Worm (Caenorhabditis elegans): ENCODE results near the gene clec-183.

The clec-183 gene

ce11 chrIV:9321039-9321851 is 6.6 kb upstream of the clec-183 start, which contains the start of the genes F49C12.12 and vha-17:
F49C12.12 (minus strand) TSS chrIV:9321089.
vha-17 (plus strand) TSS chrIV:9321801.
- no peak for TF ChIP-seq unc-62 (GFP tag; optimal IDR thresholded peaks at IDR 0.05)

DNA sequence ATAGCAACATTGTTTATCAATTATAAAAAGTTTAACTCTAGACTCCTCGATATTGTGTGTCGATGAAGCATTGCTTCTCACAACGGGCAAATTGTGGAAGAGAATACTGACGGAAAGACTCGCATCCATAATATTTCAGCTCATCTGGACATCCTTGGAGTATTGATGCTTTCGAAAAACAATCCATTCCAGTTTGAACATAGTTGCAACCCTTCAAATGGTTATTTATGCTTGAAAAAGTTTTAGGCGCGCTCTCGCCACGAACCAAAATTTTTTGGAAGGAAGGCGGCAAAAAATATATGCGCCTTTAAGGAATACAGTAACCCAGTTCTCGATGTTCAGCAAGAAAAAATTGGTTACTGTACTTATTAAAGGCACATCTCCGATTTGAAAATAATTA is 5.3 kb upstream of the clec-183 start:
- no peak for TF ChIP-seq unc-62 (GFP tag; optimal IDR thresholded peaks at IDR 0.05)

- no peak for TF ChIP-seq unc-62 (GFP tag; optimal IDR thresholded peaks at IDR 0.05)
Observed at ce11 chrIV:9323989-9324506, 3.8 kb upstream of the clec-183 start, which contains the start of the genes nspg-11 and F49C12.15. nspg-11 (minus strand) TSS chrIV:9324089. F49C12.15 (plus strand) TSS chrIV:9324456.

DNA sequence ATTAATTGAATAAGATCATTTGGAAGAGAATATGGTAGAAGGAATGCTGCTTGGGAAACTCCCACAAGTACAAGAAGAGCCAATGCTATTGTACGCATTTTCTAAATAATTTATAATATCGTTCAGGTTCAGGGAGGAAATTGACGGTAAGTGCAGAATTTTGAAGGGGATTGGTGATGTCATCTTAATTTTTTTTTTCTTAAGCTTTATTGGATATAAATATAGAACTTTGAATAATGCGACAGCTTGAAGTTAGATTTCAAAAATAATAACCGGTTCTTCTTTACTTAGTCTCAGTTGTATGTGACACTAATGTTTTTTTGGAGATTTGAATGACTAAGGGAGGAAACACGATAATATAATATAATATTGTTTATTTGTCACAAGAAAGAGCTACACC is 2.9 kb downstream of the clec-183 start, which contains the start of gene nspg-7.1:
Gene nspg-7.1, minus strand, starts transcription at position 101 of the 400 bp plus-strand sequence.
- TF ChIP-seq unc-62 (GFP tag; optimal IDR thresholded peaks at IDR 0.05): no peak

DNA sequence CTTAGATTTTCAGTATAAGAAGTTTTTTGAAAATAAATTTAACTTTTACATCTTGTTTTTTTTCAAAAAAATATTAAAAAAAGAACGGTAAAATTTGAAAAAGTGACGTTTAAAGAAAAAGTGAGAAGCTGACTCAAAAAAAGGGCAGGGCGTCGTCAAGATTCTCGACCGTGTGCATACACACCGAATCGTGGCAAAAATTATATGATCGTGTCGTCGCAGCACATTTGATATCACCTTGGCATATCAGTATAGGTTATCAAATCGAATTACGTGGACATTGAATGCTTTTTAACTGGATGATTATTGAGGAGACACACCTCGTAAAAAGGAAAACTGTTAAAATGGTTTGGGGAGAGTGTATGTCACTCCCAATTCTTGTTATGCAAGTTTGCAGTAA is 5.2 kb downstream of the clec-183 start:
- TF ChIP-seq unc-62 (GFP tag; optimal IDR thresholded peaks at IDR 0.05): no peak

DNA sequence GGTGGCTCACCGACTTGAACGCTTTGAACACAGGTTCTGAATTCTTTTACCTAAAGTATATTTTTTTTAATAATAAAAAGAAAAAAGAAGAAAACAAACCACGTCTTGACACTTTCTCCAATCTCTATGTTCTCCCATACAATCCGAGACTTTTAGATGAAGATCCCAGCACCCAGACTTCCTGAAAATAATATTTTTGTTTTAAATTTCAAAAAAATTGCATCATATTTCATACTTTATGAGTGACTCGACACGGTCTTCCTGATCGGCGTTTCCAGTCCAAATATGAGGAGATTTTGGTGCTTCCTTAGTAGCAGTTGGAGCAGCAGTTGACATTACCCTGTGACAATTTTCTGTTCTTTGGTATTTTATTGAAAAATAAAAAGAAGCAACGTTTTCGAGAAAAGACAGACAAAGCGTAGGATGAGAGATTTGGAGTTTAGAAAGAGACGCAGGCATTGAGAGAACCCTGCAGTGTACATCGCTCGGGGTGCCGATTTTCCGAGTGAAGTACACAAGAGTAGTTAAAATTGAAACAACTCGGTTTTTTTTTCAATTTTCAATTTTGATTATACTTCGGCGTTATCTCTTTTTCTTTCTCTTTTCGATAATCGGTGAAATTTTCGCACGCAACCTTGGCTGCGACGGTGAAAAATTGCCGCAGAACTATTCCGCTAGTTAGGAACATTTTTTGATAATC is 7.9 kb downstream of the clec-183 start, which contains the start of the genes coa-4 and T20D3.14:
Gene coa-4, minus strand, starts transcription at position 51 of the 700 bp plus-strand sequence.
Gene T20D3.14, minus strand, starts transcription at position 358 of the 700 bp plus-strand sequence.
- TF ChIP-seq unc-62 (GFP tag; optimal IDR thresholded peaks at IDR 0.05): no peak

DNA sequence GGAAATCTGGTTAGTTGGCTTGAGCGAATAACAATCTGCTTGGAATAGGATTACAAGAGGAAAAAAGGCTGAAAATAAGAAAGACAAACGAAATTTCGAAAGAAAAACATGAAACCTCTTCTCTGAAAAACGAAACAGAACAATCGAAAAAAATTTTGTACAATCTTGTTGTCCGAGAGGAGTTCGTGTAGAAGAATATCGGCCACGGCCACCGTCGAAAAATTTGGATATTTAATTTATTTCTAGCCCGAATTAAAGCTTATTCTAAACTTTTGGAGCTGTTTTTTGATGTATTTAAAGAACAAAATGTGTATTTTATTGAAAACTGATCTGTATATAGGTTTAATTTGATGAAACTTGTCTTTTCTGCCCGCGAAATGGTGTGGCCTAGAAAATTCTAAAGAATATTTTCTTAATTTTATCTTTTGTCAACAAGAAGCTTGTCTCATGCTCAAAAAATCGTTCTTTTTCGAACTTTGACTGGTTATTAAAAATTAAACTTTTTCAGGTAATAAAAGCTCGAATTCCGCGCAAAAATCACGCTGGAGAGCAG is 8.8 kb downstream of the clec-183 start, which contains the start of gene T20D3.5:
Gene T20D3.5, plus strand, starts transcription at position 503 of the 553 bp plus-strand sequence.
- TF ChIP-seq unc-62 (GFP tag; optimal IDR thresholded peaks at IDR 0.05): no peak

- no peak for TF ChIP-seq unc-62 (GFP tag; optimal IDR thresholded peaks at IDR 0.05)
Observed at ce11 chrIV:9339205-9339604, 11.4 kb downstream of the clec-183 start, which contains the start of gene T20D3.6. T20D3.6 (minus strand) TSS chrIV:9339305.

ce11 chrIV:9341591-9341990 is 13.8 kb downstream of the clec-183 start, which contains the start of gene vps-26:
vps-26 (minus strand) TSS chrIV:9341790.
- TF ChIP-seq unc-62 (GFP tag; optimal IDR thresholded peaks at IDR 0.05): no peak

- no peak for TF ChIP-seq unc-62 (GFP tag; optimal IDR thresholded peaks at IDR 0.05)
Observed at ce11 chrIV:9343102-9343599, 15.3 kb downstream of the clec-183 start, which contains the start of gene pigc-1. pigc-1 (minus strand) TSS chrIV:9343152.

DNA sequence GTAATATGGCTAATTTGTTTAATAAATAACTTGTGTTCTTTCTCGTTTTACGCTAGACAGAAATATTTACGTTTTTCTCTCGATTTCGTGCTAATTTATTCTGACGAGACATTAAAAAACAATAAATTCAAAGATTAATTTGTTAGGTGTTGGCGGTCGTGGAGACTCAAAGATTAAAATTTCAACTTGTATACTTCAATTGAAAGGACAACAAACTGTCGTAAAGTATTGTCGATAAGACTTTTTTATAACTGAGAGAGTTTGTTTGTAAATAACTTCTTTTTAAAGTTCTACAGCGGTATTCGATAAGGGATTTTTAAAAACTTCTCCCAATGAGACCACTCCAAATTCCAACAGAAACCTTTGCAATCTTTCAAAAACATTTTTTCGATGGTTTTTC is 25.9 kb downstream of the clec-183 start:
- TF ChIP-seq unc-62 (GFP tag; optimal IDR thresholded peaks at IDR 0.05): no peak

ce11 chrIV:9366411-9366810 is 38.6 kb downstream of the clec-183 start, which contains the start of gene pezo-1:
pezo-1 (minus strand) TSS chrIV:9366511.
- TF ChIP-seq unc-62 (GFP tag; optimal IDR thresholded peaks at IDR 0.05): no peak

DNA sequence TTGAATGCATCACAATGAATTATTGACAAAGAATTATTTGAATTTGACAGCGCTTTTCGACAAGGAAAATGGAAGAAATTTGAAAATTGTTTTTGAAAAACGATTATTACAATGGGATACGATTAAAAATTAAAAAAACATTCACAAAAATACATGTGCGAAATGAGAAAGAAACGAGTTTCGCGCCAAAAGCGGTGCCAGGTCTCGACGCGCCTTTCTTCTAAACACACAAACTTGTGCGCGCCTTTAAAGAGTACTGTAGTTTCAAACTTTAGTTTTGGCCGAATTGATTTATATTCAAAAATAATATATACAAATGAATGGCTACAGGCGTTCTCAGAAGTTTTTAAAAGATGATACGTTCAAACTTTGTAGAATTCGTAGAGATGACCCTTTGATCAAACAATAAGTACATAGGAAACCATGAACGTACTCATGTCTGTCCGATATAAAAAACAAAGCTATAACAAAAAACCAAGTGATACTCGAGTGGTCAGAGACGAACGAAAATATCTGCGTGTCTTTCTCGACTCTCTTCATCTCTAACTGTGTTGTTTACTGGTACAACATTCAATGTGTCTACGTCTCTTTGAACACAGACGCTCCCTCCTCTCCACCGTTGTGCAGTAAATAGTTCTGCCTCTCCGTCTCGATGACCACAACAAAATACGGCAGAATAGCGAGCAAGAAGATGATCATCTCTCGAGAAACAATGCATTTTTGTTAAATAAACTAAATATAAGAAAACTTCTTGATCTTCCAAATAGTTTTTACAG is 40.2 kb downstream of the clec-183 start:
- no peak for TF ChIP-seq unc-62 (GFP tag; optimal IDR thresholded peaks at IDR 0.05)

DNA sequence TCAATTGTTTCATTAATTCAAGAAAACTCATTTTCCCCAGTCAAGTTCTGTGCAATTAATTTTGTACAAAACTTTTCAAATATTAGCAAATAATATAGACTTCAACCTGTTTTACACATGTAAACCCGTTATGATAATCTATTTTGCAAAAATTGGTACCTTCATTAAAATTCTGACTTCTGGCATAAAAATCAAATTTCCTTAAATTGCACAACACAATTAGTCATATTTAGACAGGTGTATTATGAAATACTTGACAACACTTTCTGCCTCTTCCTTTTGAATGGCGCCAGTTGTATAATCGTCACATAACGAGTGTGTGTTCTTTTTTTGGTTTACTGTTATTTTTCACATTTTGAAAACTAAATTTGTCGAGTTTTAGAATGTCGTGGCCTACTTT is 43.3 kb downstream of the clec-183 start, which contains the start of gene fbxc-58:
Gene fbxc-58, plus strand, starts transcription at position 383 of the 400 bp plus-strand sequence.
- no peak for TF ChIP-seq unc-62 (GFP tag; optimal IDR thresholded peaks at IDR 0.05)

Measured in whole organism, dauer.